Worm (Caenorhabditis elegans) whole organism, L3 larva: ENCODE data around the gene abcf-1.

Source experiments
- ZK546.5 ChIP-seq: sonication (generic microtip); optimal IDR thresholded peaks from 2 replicates; lab custom pipeline; 2017; ENCODE audit warnings: missing biosample characterization, missing genetic modification characterization
- aly-2 ChIP-seq: fragments of 150-350 bp; optimal IDR thresholded peaks from 2 replicates; lab custom pipeline; 2014; ENCODE audit warnings: missing biosample characterization, missing genetic modification characterization
- ama-1 ChIP-seq: fragments of 150-350 bp; optimal IDR thresholded peaks from 2 replicates; lab custom pipeline; 2018
- ceh-16 ChIP-seq: sonication (generic microtip); optimal IDR thresholded peaks from 2 replicates; lab custom pipeline; 2017; ENCODE audit warnings: missing biosample characterization, missing genetic modification characterization
- ceh-28 ChIP-seq: fragments of 150-350 bp; optimal IDR thresholded peaks from 2 replicates; lab custom pipeline; 2014; ENCODE audit warnings: missing biosample characterization, missing genetic modification reagents, missing genetic modification characterization
- daf-12 ChIP-seq: fragments of 150-350 bp; optimal IDR thresholded peaks from 2 replicates; lab custom pipeline; 2014; ENCODE audit warnings: missing biosample characterization, missing genetic modification reagents, missing genetic modification characterization
- egl-27 ChIP-seq: sonication (generic microtip); optimal IDR thresholded peaks from 4 replicates; lab custom pipeline; 2017; ENCODE audit warnings: missing biosample characterization, missing genetic modification reagents, missing genetic modification characterization
- elt-1 ChIP-seq: fragments of 150-350 bp; optimal IDR thresholded peaks from 2 replicates; lab custom pipeline; 2014; ENCODE audit warnings: missing biosample characterization, missing genetic modification characterization
- elt-2 ChIP-seq: sonication (generic microtip); optimal IDR thresholded peaks from 2 replicates; lab custom pipeline; 2016; ENCODE audit warnings: missing genetic modification reagents, mild to moderate bottlenecking, missing genetic modification characterization, missing compliant biosample characterization
- eor-1 ChIP-seq, 2 experiments: fragments of 150-350 bp; optimal IDR thresholded peaks; 2 replicates each; lab custom pipeline; 2014 to 2018; ENCODE audit warnings: missing biosample characterization in 2 of 2, missing genetic modification characterization in 2 of 2
- fkh-10 ChIP-seq: sonication (generic microtip); optimal IDR thresholded peaks from 2 replicates; lab custom pipeline; 2017; ENCODE audit warnings: missing biosample characterization, missing genetic modification reagents, missing genetic modification characterization
- fkh-2 ChIP-seq: fragments of 150-350 bp; optimal IDR thresholded peaks from 2 replicates; lab custom pipeline; 2014; ENCODE audit warnings: missing biosample characterization, missing genetic modification reagents, missing genetic modification characterization
- fos-1 ChIP-seq: fragments of 150-350 bp; optimal IDR thresholded peaks from 2 replicates; lab custom pipeline; 2014; ENCODE audit warnings: missing biosample characterization, missing genetic modification characterization
- hmg-11 ChIP-seq: sonication (generic microtip); optimal IDR thresholded peaks from 2 replicates; lab custom pipeline; 2016; ENCODE audit warnings: missing genetic modification characterization, missing compliant biosample characterization
- jun-1 ChIP-seq: fragments of 150-350 bp; optimal IDR thresholded peaks from 2 replicates; lab custom pipeline; 2014; ENCODE audit warnings: missing biosample characterization, missing genetic modification reagents, missing genetic modification characterization
- lin-15B ChIP-seq: fragments of 150-350 bp; optimal IDR thresholded peaks from 2 replicates; lab custom pipeline; 2014; ENCODE audit warnings: missing biosample characterization, missing genetic modification characterization
- nfya-1 ChIP-seq: sonication (generic microtip); optimal IDR thresholded peaks from 2 replicates; lab custom pipeline; 2017; ENCODE audit warnings: missing genetic modification characterization, mild to moderate bottlenecking, missing compliant biosample characterization, antibody characterized with exemption, moderate library complexity; ENCODE audit not compliant: insufficient read depth
- nhr-11 ChIP-seq: fragments of 150-350 bp; optimal IDR thresholded peaks from 2 replicates; lab custom pipeline; 2014; ENCODE audit warnings: missing biosample characterization, missing genetic modification characterization
- nhr-12 ChIP-seq: fragments of 150-350 bp; optimal IDR thresholded peaks from 2 replicates; lab custom pipeline; 2014; ENCODE audit warnings: missing biosample characterization, missing genetic modification characterization
- nhr-237 ChIP-seq: fragments of 150-350 bp; optimal IDR thresholded peaks from 2 replicates; lab custom pipeline; 2014; ENCODE audit warnings: missing biosample characterization, missing genetic modification characterization
- nhr-25 ChIP-seq: sonication (generic microtip); optimal IDR thresholded peaks from 2 replicates; lab custom pipeline; 2017; ENCODE audit warnings: missing biosample characterization, missing genetic modification characterization
- nhr-28 ChIP-seq: fragments of 150-350 bp; optimal IDR thresholded peaks from 2 replicates; lab custom pipeline; 2014; ENCODE audit warnings: missing biosample characterization, missing genetic modification characterization
- nhr-67 ChIP-seq: fragments of 150-350 bp; optimal IDR thresholded peaks from 2 replicates; lab custom pipeline; 2014; ENCODE audit warnings: missing biosample characterization, missing genetic modification characterization
- nhr-76 ChIP-seq: fragments of 150-350 bp; sonication (generic microtip); optimal IDR thresholded peaks from 5 replicates; lab custom pipeline; 2014; ENCODE audit warnings: missing biosample characterization, missing genetic modification characterization
- nhr-77 ChIP-seq: fragments of 150-350 bp; optimal IDR thresholded peaks from 2 replicates; lab custom pipeline; 2014; ENCODE audit warnings: missing biosample characterization, missing genetic modification characterization
- pqm-1 ChIP-seq: fragments of 150-350 bp; optimal IDR thresholded peaks from 2 replicates; lab custom pipeline; 2017; ENCODE audit warnings: missing biosample characterization, missing genetic modification characterization, inconsistent platforms
- sea-2 ChIP-seq: fragments of 150-350 bp; sonication (generic microtip); optimal IDR thresholded peaks from 4 replicates; lab custom pipeline; 2014; ENCODE audit warnings: missing biosample characterization, missing genetic modification reagents, missing genetic modification characterization
- skn-1 ChIP-seq: fragments of 150-350 bp; optimal IDR thresholded peaks from 2 replicates; lab custom pipeline; 2014; ENCODE audit warnings: missing biosample characterization, missing genetic modification characterization
- snpc-4 ChIP-seq: fragments of 150-350 bp; optimal IDR thresholded peaks from 2 replicates; lab custom pipeline; 2014; ENCODE audit warnings: missing biosample characterization, missing genetic modification characterization
- tbx-2 ChIP-seq: sonication (generic microtip); optimal IDR thresholded peaks from 2 replicates; lab custom pipeline; 2016; ENCODE audit warnings: mild to moderate bottlenecking, missing genetic modification characterization, missing compliant biosample characterization
- unc-39 ChIP-seq: sonication (generic microtip); optimal IDR thresholded peaks from 4 replicates; lab custom pipeline; 2017; ENCODE audit warnings: missing biosample characterization, missing genetic modification characterization
- ztf-11 ChIP-seq: fragments of 150-350 bp; optimal IDR thresholded peaks from 2 replicates; lab custom pipeline; 2014; ENCODE audit warnings: missing biosample characterization, missing genetic modification characterization
- ztf-4 ChIP-seq: fragments of 150-350 bp; optimal IDR thresholded peaks from 2 replicates; lab custom pipeline; 2014; ENCODE audit warnings: missing biosample characterization, missing genetic modification characterization

Gene abcf-1

ce11 chrV:12749558-12749957, 13.6 kb downstream of the abcf-1 start:
- TF ChIP-seq nhr-67 (tag; lab: Kevin White, UChicago) (no peak), unc-39 (tag; lab: Kevin White, UChicago) (no peak), ZK546.5 (no peak), jun-1 (tag; lab: Kevin White, UChicago) (no peak), fkh-2 (tag; lab: Kevin White, UChicago) (no peak), nhr-76 (tag; lab: Kevin White, UChicago) (no peak)

ce11 chrV:12747856-12748255, 15.3 kb downstream of the abcf-1 start, which contains the start of gene C15C8.5:
Gene C15C8.5 (plus strand): TSS chrV:12748007.
- TF ChIP-seq ama-1 (lab: Kevin White, UChicago) (no peak), elt-2 (tag; lab: Kevin White, UChicago) (no peak), hmg-11 (tag; lab: Kevin White, UChicago) (no peak), fkh-10 (GFP tag; lab: Kevin White, UChicago) (peak; percentile 88), sea-2 (GFP tag; lab: Kevin White, UChicago) (no peak)

- TF ChIP-seq nhr-76 (tag; lab: Kevin White, UChicago) (no peak), nhr-25 (tag; lab: Kevin White, UChicago) (no peak), lin-15B (tag; lab: Kevin White, UChicago) (peak; percentile 45), ceh-28 (peak; percentile 18), elt-1 (tag; lab: Kevin White, UChicago) (peak; percentile 54), nfya-1 (peak; percentile 6), aly-2 (no peak)
These were observed 15.7 kb downstream of the abcf-1 start, which contains the start of gene C15C8.4 for ce11 chrV:12747431-12747830. Gene C15C8.4 (minus strand): TSS chrV:12747463.

- TF ChIP-seq nhr-11 (tag; lab: Kevin White, UChicago) (no peak), fos-1 (tag; lab: Kevin White, UChicago) (no peak), nhr-12 (tag; lab: Kevin White, UChicago) (no peak), elt-2 (tag; lab: Kevin White, UChicago) (peak; percentile 92), sea-2 (GFP tag; lab: Kevin White, UChicago) (no peak), egl-27 (no peak), nhr-237 (tag; lab: Kevin White, UChicago) (no peak), ztf-11 (tag; lab: Kevin White, UChicago) (no peak), ceh-16 (tag; lab: Kevin White, UChicago) (no peak), pqm-1 (peak; percentile 42), tbx-2 (tag; lab: Kevin White, UChicago) (no peak), eor-1 (tag; optimal IDR thresholded peaks at IDR 0.05; lab: Kevin White, UChicago) (no peak), nhr-77 (tag; lab: Kevin White, UChicago) (no peak), snpc-4 (tag; lab: Kevin White, UChicago) (no peak), nhr-28 (tag; lab: Kevin White, UChicago) (no peak), aly-2 (no peak)
These were observed 18.2 kb downstream of the abcf-1 start, which contains the start of gene C15C8.7 for ce11 chrV:12744979-12745378. Gene C15C8.7 (minus strand): TSS chrV:12745050.

ce11 chrV:12743778-12744502, 19.2 kb downstream of the abcf-1 start:
- no peak for TF ChIP-seq nhr-11 (tag; lab: Kevin White, UChicago)
- TF ChIP-seq elt-2 (tag; lab: Kevin White, UChicago): peak; percentile 28
- no peak for TF ChIP-seq lin-15B (tag; lab: Kevin White, UChicago)
- TF ChIP-seq ztf-4: no peak
- TF ChIP-seq fos-1 (tag; lab: Kevin White, UChicago): no peak
- no peak for TF ChIP-seq daf-12 (tag; lab: Kevin White, UChicago)
- no peak for TF ChIP-seq skn-1 (tag; lab: Kevin White, UChicago)
- no peak for TF ChIP-seq hmg-11 (tag; lab: Kevin White, UChicago)
- TF ChIP-seq, all 47 proteins: peak for 1
